Fruit fly (Drosophila melanogaster) whole organism, prepupa: ENCODE measurements around the gene del.

Experiments used
- Blimp-1 ChIP-seq: fragments of 200-800 bp; sonication (Bioruptor generic); optimal IDR thresholded peaks from 3 replicates; lab custom pipeline; 2017; ENCODE audit warnings: missing biosample characterization, missing genetic modification characterization, mild to moderate bottlenecking, moderate library complexity, missing genetic modification reagents
- CG10631 ChIP-seq: fragments of 200-800 bp; sonication (Bioruptor generic); optimal IDR thresholded peaks from 2 replicates; lab custom pipeline; 2016; ENCODE audit warnings: missing biosample characterization, missing genetic modification characterization
- CG10669 ChIP-seq: fragments of 200-800 bp; sonication (Bioruptor generic); optimal IDR thresholded peaks from 3 replicates; lab custom pipeline; 2018; ENCODE audit warnings: missing biosample characterization, mild to moderate bottlenecking, missing genetic modification characterization, moderate library complexity
- CG11902 ChIP-seq: fragments of 200-800 bp; sonication (Bioruptor generic); optimal IDR thresholded peaks from 3 replicates; lab custom pipeline; 2016; ENCODE audit warnings: missing biosample characterization, missing genetic modification characterization
- CG1621 ChIP-seq: fragments of 200-800 bp; sonication (Bioruptor generic); optimal IDR thresholded peaks from 3 replicates; lab custom pipeline; 2018; ENCODE audit warnings: missing biosample characterization, mild to moderate bottlenecking, missing genetic modification characterization
- CG31627 ChIP-seq: fragments of 200-800 bp; sonication (Bioruptor generic); optimal IDR thresholded peaks from 3 replicates; lab custom pipeline; 2016; ENCODE audit warnings: missing biosample characterization, missing genetic modification characterization
- CG32006 ChIP-seq: fragments of 200-800 bp; sonication (Bioruptor generic); optimal IDR thresholded peaks from 3 replicates; lab custom pipeline; 2017; ENCODE audit warnings: missing biosample characterization, mild to moderate bottlenecking, missing genetic modification characterization
- CG34406 ChIP-seq: fragments of 200-800 bp; sonication (Bioruptor generic); optimal IDR thresholded peaks from 3 replicates; lab custom pipeline; 2016; ENCODE audit warnings: missing biosample characterization, missing genetic modification characterization
- CG6163 ChIP-seq: fragments of 200-800 bp; sonication (Bioruptor generic); IDR thresholded peaks from 3 replicates; pipeline ENCODE4 v1.3.6; 2022; ENCODE audit warnings: missing biosample characterization, missing genetic modification characterization
- CG6792 ChIP-seq: fragments of 200-800 bp; sonication (Bioruptor generic); optimal IDR thresholded peaks from 3 replicates; lab custom pipeline; 2016; ENCODE audit warnings: missing biosample characterization, missing genetic modification characterization
- CG6808 ChIP-seq: fragments of 200-800 bp; sonication (Bioruptor generic); optimal IDR thresholded peaks from 3 replicates; lab custom pipeline; 2017; ENCODE audit warnings: missing biosample characterization, missing genetic modification characterization, mild to moderate bottlenecking, moderate library complexity, missing genetic modification reagents
- CG6854 ChIP-seq: fragments of 200-800 bp; sonication (Bioruptor generic); optimal IDR thresholded peaks from 2 replicates; lab custom pipeline; 2017; ENCODE audit warnings: missing biosample characterization, mild to moderate bottlenecking, missing genetic modification characterization
- CG8319 ChIP-seq: fragments of 200-800 bp; sonication (Bioruptor generic); optimal IDR thresholded peaks from 3 replicates; lab custom pipeline; 2016; ENCODE audit warnings: missing biosample characterization, missing genetic modification characterization
- CG9139 ChIP-seq: fragments of 200-800 bp; sonication (Bioruptor generic); optimal IDR thresholded peaks from 3 replicates; lab custom pipeline; 2017; ENCODE audit warnings: missing biosample characterization, mild to moderate bottlenecking, missing genetic modification characterization
- Eip75B ChIP-seq: fragments of 200-800 bp; sonication (Bioruptor generic); optimal IDR thresholded peaks from 3 replicates; lab custom pipeline; 2016; ENCODE audit warnings: missing biosample characterization, missing genetic modification characterization
- Eip78C ChIP-seq: fragments of 200-800 bp; sonication (Bioruptor generic); peaks from one replicate; lab custom pipeline; 2016; ENCODE audit warnings: missing biosample characterization, missing genetic modification characterization
- Eip93F ChIP-seq: fragments of 200-800 bp; sonication (Bioruptor generic); optimal IDR thresholded peaks from 2 replicates; lab custom pipeline; 2016; ENCODE audit warnings: missing biosample characterization, mild to moderate bottlenecking, missing genetic modification characterization
- Gug ChIP-seq: fragments of 200-800 bp; sonication (Bioruptor generic); IDR thresholded peaks from 2 replicates; pipeline ENCODE4 v1.3.6; 2022; ENCODE audit warnings: missing biosample characterization, missing genetic modification characterization
- Hr38 ChIP-seq: sonication (Bioruptor generic); optimal IDR thresholded peaks from 2 replicates; lab custom pipeline; 2016; ENCODE audit warnings: missing biosample characterization, missing genetic modification characterization
- Hr39 ChIP-seq: fragments of 200-800 bp; sonication (Bioruptor generic); optimal IDR thresholded peaks from 2 replicates; lab custom pipeline; 2016; ENCODE audit warnings: missing biosample characterization, missing genetic modification characterization
- Hr4 ChIP-seq: fragments of 200-800 bp; sonication (Bioruptor generic); optimal IDR thresholded peaks from 3 replicates; lab custom pipeline; 2016; ENCODE audit warnings: missing biosample characterization, missing genetic modification characterization
- Lpt ChIP-seq: fragments of 200-800 bp; sonication (Bioruptor generic); optimal IDR thresholded peaks from 3 replicates; lab custom pipeline; 2016; ENCODE audit warnings: missing biosample characterization, missing genetic modification characterization
- Sox102F ChIP-seq: fragments of 200-800 bp; sonication (Bioruptor generic); optimal IDR thresholded peaks from 2 replicates; lab custom pipeline; 2016; ENCODE audit warnings: missing biosample characterization, mild to moderate bottlenecking, missing genetic modification characterization
- Sox14 ChIP-seq: fragments of 200-800 bp; sonication (Bioruptor generic); optimal IDR thresholded peaks from 3 replicates; lab custom pipeline; 2016; ENCODE audit warnings: missing biosample characterization, missing genetic modification characterization
- achi ChIP-seq: fragments of 200-800 bp; sonication (Bioruptor generic); optimal IDR thresholded peaks from 3 replicates; lab custom pipeline; 2016; ENCODE audit warnings: missing biosample characterization, missing genetic modification characterization
- acj6 ChIP-seq: fragments of 200-800 bp; sonication (Bioruptor generic); optimal IDR thresholded peaks from 3 replicates; lab custom pipeline; 2016; ENCODE audit warnings: missing biosample characterization, missing genetic modification characterization
- dac ChIP-seq: fragments of 200-800 bp; sonication (Bioruptor generic); optimal IDR thresholded peaks from 2 replicates; lab custom pipeline; 2017; ENCODE audit warnings: missing biosample characterization, mild to moderate bottlenecking, missing genetic modification characterization
- dsx ChIP-seq: fragments of 200-800 bp; optimal IDR thresholded peaks from 3 replicates; lab custom pipeline; 2019; ENCODE audit warnings: missing biosample characterization, mild to moderate bottlenecking, missing genetic modification characterization, moderate library complexity; ENCODE audit not compliant: poor library complexity, severe bottlenecking
- esn ChIP-seq: fragments of 200-800 bp; sonication (Bioruptor generic); optimal IDR thresholded peaks from 2 replicates; lab custom pipeline; 2016; ENCODE audit warnings: missing biosample characterization, mild to moderate bottlenecking, missing genetic modification characterization, moderate library complexity
- fd59A ChIP-seq: fragments of 200-800 bp; sonication (Bioruptor generic); optimal IDR thresholded peaks from 2 replicates; lab custom pipeline; 2017; ENCODE audit warnings: missing biosample characterization, mild to moderate bottlenecking, missing genetic modification characterization, missing genetic modification reagents
- fd85E ChIP-seq: fragments of 200-800 bp; sonication (Bioruptor generic); optimal IDR thresholded peaks from 3 replicates; lab custom pipeline; 2016; ENCODE audit warnings: missing biosample characterization, missing genetic modification characterization
- fkh ChIP-seq: fragments of 200-800 bp; sonication (Bioruptor generic); optimal IDR thresholded peaks from 3 replicates; lab custom pipeline; 2017; ENCODE audit warnings: missing biosample characterization, mild to moderate bottlenecking, missing genetic modification characterization, moderate library complexity
- lz ChIP-seq: fragments of 200-800 bp; sonication (Bioruptor generic); optimal IDR thresholded peaks from 3 replicates; lab custom pipeline; 2016; ENCODE audit warnings: missing biosample characterization, missing genetic modification characterization
- net ChIP-seq: fragments of 200-800 bp; sonication (Bioruptor generic); optimal IDR thresholded peaks from 3 replicates; lab custom pipeline; 2016; ENCODE audit warnings: missing biosample characterization, missing genetic modification characterization
- pdm3 ChIP-seq: fragments of 200-800 bp; sonication (Bioruptor generic); optimal IDR thresholded peaks from 3 replicates; lab custom pipeline; 2016; ENCODE audit warnings: missing biosample characterization, missing genetic modification characterization
- salr ChIP-seq, 2 experiments: fragments of 200-800 bp; sonication (Bioruptor generic); optimal IDR thresholded peaks; 3 replicates each; lab custom pipeline; 2016 to 2018; ENCODE audit warnings: missing biosample characterization in 2 of 2, missing genetic modification characterization in 2 of 2, mild to moderate bottlenecking in 1 of 2
- spab ChIP-seq: fragments of 200-800 bp; sonication (Bioruptor generic); optimal IDR thresholded peaks from 2 replicates; lab custom pipeline; 2017; ENCODE audit warnings: missing biosample characterization, mild to moderate bottlenecking, missing genetic modification characterization, missing genetic modification reagents
- ss ChIP-seq, 2 experiments: fragments of 200-800 bp; sonication (Bioruptor generic); optimal IDR thresholded peaks; 2 replicates in 1 of 2; 3 replicates in 1 of 2; lab custom pipeline; 2017 to 2018; ENCODE audit warnings: mild to moderate bottlenecking in 2 of 2, missing biosample characterization in 2 of 2, missing genetic modification characterization in 2 of 2, moderate library complexity in 1 of 2
- svp ChIP-seq: fragments of 200-800 bp; sonication (Bioruptor generic); peaks from one replicate; lab custom pipeline; 2016; ENCODE audit warnings: missing biosample characterization, missing genetic modification characterization
- topi ChIP-seq: fragments of 200-800 bp; sonication (Bioruptor generic); optimal IDR thresholded peaks from 3 replicates; lab custom pipeline; 2016; ENCODE audit warnings: missing biosample characterization, missing genetic modification characterization
- vri ChIP-seq: fragments of 200-800 bp; sonication (Bioruptor generic); optimal IDR thresholded peaks from 3 replicates; lab custom pipeline; 2016; ENCODE audit warnings: missing biosample characterization, mild to moderate bottlenecking, missing genetic modification characterization

Gene del

DNA sequence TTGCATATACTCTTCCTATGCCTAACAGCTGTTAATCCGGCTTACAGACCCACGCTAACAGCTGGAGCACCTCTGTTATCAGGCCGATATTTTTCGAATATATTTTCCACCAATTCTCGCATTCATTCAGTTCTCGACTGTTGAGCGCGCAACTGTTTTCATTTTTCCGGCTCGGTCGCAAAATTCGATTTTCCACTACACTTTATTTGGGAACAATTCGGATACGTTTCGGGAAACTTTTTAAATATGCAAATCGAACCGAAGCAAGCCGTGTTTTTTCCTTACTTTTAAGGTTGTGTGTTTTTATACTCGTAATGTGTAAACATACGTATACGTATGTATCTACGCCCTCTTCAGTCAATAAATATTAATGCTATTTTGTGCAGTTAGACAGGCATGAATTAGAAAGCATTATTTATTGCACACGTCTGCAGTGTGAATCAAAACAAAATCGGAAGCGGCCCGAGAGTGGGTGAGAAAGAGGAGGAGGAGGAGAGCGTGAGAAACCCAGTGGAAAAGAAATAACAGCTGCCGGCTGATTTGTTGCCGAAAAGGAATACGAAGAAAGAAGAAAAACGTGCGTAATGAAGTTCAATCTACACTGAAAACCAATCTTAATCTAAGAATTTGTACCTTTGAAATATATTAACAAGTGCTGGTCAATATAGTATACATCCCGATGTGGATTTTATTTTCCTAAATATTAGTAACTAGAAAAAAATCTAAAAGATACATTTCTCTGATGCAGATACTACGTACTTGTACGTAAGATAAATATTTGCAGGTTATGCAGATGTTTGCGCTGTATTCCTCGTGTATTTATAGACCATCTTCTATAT is 40.5 kb downstream of the del start (continued):
- TF ChIP-seq pdm3 (GFP tag; lab: Kevin White, UChicago): peak; percentile 45
- TF ChIP-seq fd85E (GFP tag; lab: Kevin White, UChicago): no peak
- no peak for TF ChIP-seq Eip93F (GFP tag; lab: Kevin White, UChicago)
- TF ChIP-seq CG6163: peak; percentile 52; the same call in 1 of the 3 replicates
- peak; percentile 59 for TF ChIP-seq Hr4 (GFP tag; lab: Kevin White, UChicago)
- no peak for TF ChIP-seq Hr38
- TF ChIP-seq CG10669 (GFP tag; lab: Kevin White, UChicago): no peak
- TF ChIP-seq net (GFP tag; lab: Kevin White, UChicago): no peak
- TF ChIP-seq dac (GFP tag; lab: Kevin White, UChicago): no peak
- peak; percentile 53 for TF ChIP-seq acj6
- no peak for TF ChIP-seq CG9139 (GFP tag; lab: Kevin White, UChicago)
- TF ChIP-seq salr (GFP tag; optimal IDR thresholded peaks at IDR 0.05; lab: Kevin White, UChicago): peak in 1 of 2 experiments; percentile 34
- no peak for TF ChIP-seq fkh (GFP tag; lab: Kevin White, UChicago)
- TF ChIP-seq fd59A (GFP tag; lab: Kevin White, UChicago): no peak
- no peak for TF ChIP-seq spab
- peak; percentile 15 for TF ChIP-seq Sox102F (GFP tag; lab: Kevin White, UChicago)
- peak; percentile 24 for TF ChIP-seq CG6854 (GFP tag; lab: Kevin White, UChicago)

DNA sequence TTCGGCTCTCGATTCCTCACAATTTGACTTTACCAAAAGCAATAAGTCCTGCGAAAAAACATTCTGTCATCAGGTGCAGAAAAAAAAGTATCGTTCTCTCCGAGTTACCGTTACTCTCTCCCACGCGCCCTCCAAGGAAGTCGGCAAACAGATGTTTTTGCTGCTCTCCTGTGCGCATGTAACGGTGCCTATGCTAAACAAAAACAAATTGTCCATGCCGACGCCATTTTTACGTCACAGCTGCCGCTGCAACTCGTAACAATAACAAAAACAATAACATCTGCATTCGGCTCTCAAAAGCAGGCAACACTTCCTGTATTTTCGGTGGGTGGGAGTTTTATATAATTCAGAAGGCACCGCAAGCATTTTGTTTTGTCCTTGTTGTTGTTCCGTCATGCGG is 43.2 kb downstream of the del start:
- no peak for TF ChIP-seq pdm3 (GFP tag; lab: Kevin White, UChicago)
- no peak for TF ChIP-seq CG8319 (GFP tag; lab: Kevin White, UChicago)
- no peak for TF ChIP-seq dac (GFP tag; lab: Kevin White, UChicago)
- no peak for TF ChIP-seq salr (GFP tag; optimal IDR thresholded peaks at IDR 0.05; lab: Kevin White, UChicago)
- no peak for TF ChIP-seq CG10631 (GFP tag; lab: Kevin White, UChicago)
- TF ChIP-seq achi (GFP tag; lab: Kevin White, UChicago): no peak
- TF ChIP-seq CG1621 (tag; lab: Kevin White, UChicago): no peak
- no peak for TF ChIP-seq CG6163
- TF ChIP-seq CG6808 (GFP tag; lab: Kevin White, UChicago): no peak
- no peak for TF ChIP-seq svp (GFP tag; lab: Kevin White, UChicago)
- no peak for TF ChIP-seq CG10669 (GFP tag; lab: Kevin White, UChicago)
- no peak for TF ChIP-seq vri
- no peak for TF ChIP-seq CG6792
- TF ChIP-seq ss (GFP tag; optimal IDR thresholded peaks at IDR 0.05; lab: Kevin White, UChicago): no peak
- TF ChIP-seq Lpt (GFP tag; lab: Kevin White, UChicago): no peak
- no peak for TF ChIP-seq CG31627
- TF ChIP-seq Gug: no peak

dm6 chr2L:21104326-21104725 is 44.0 kb downstream of the del start, which contains the start of the genes CG46307 and Nhe2:
Gene CG46307, plus strand, starts transcription at chr2L:21104568.
Gene Nhe2, plus strand, starts transcription at chr2L:21104568.
- TF ChIP-seq CG31627 (no peak), esn (GFP tag; lab: Kevin White, UChicago) (peak; percentile 23), Eip75B (GFP tag; lab: Kevin White, UChicago) (no peak), Eip78C (GFP tag; lab: Kevin White, UChicago) (peak; percentile 14), CG11902 (no peak)

DNA sequence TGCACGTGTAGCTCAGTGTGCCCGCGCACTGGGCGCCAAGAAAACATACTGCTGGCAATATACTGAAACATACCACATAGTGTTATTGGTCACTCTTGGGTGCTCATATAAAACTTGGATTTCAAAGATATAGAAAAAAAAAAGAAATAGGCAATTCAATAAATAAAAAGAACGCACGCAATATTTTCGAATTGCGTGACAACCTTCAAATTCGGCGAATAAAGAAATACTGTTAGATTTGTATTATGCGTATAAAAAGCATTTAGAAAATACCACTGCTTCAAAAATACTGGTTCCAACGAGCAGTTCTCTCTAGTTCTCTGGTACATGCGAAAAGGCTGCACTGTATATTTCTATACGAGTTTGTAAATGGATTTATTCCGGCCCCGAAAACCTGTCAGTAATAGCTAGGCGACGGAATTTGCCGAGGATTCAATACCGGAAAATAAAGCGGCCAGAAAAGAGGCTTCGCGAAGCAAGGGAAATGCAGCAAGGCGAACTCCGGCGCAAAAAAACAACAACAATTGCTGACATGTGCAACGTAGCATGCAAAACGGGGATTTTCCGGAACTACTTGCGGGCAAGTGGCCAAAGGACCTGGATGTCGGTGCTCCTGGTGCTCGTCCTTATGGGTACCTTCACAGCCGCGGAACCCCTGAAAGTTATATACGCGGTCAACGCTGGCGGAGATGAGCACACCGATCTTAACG is 45.8 kb downstream of the del start, which contains the start of gene CG9257:
Gene CG9257, plus strand, starts transcription at position 345 of the 710 bp plus-strand sequence.
- TF ChIP-seq Eip78C (GFP tag; lab: Kevin White, UChicago): peak; percentile 24
- TF ChIP-seq Sox102F (GFP tag; lab: Kevin White, UChicago): no peak
- TF ChIP-seq CG1621 (tag; lab: Kevin White, UChicago): peak; percentile 40
- TF ChIP-seq dac (GFP tag; lab: Kevin White, UChicago): no peak
- no peak for TF ChIP-seq CG34406 (GFP tag; lab: Kevin White, UChicago)
- TF ChIP-seq Sox14 (GFP tag; lab: Kevin White, UChicago): peak; percentile 18
- TF ChIP-seq acj6: no peak
- no peak for TF ChIP-seq Blimp-1
- TF ChIP-seq Gug: no peak
- TF ChIP-seq fd85E (GFP tag; lab: Kevin White, UChicago): no peak
- no peak for TF ChIP-seq fkh (GFP tag; lab: Kevin White, UChicago)
- no peak for TF ChIP-seq topi
- no peak for TF ChIP-seq svp (GFP tag; lab: Kevin White, UChicago)
- TF ChIP-seq lz (GFP tag; lab: Kevin White, UChicago): no peak
- TF ChIP-seq dsx (GFP tag; lab: Kevin White, UChicago): no peak
- peak; percentile 20 for TF ChIP-seq Hr39
- no peak for TF ChIP-seq CG11902
- TF ChIP-seq CG32006 (GFP tag; lab: Kevin White, UChicago): no peak
- no peak for TF ChIP-seq CG10669 (GFP tag; lab: Kevin White, UChicago)
- TF ChIP-seq CG31627: peak; percentile 13
- no peak for TF ChIP-seq CG6792
- TF ChIP-seq CG6808 (GFP tag; lab: Kevin White, UChicago): no peak
